Worm (Caenorhabditis elegans) whole organism, young adult: ENCODE measurements around the gene cest-10.

Experiments used
- F10E7.11 ChIP-seq: sonication (generic microtip); optimal IDR thresholded peaks from 2 replicates; lab custom pipeline; 2017; ENCODE audit warnings: mild to moderate bottlenecking, missing genetic modification characterization, moderate library complexity, missing compliant biosample characterization
- F33H1.4 ChIP-seq: fragments of 200-800 bp; sonication (Bioruptor generic); IDR thresholded peaks from 2 replicates; pipeline ENCODE4 v1.3.6; 2022; ENCODE audit warnings: missing genetic modification reagents, missing genetic modification characterization, missing compliant biosample characterization
- F55B11.4 ChIP-seq: sonication (generic microtip); optimal IDR thresholded peaks from 2 replicates; lab custom pipeline; 2016; ENCODE audit warnings: missing compliant biosample characterization, missing genetic modification characterization, borderline replicate concordance; ENCODE audit not compliant: insufficient read depth
- F57C9.4 ChIP-seq: sonication (generic microtip); optimal IDR thresholded peaks from 2 replicates; lab custom pipeline; 2017; ENCODE audit warnings: mild to moderate bottlenecking, missing genetic modification characterization, missing compliant biosample characterization
- ama-1 ChIP-seq, 3 experiments: fragments of 150-350 bp in 1 of 3; sonication (generic microtip) in 2 of 3; optimal IDR thresholded peaks; 2 replicates each; lab custom pipeline; 2014 to 2018; ENCODE audit warnings: missing biosample characterization in 2 of 3, missing genetic modification characterization in 2 of 3, missing genetic modification reagents in 2 of 3
- aptf-2 ChIP-seq: fragments of 200-800 bp; sonication (Bioruptor generic); conservative IDR thresholded peaks from 2 replicates; pipeline ENCODE4 v1.3.6; 2022; ENCODE audit warnings: missing genetic modification reagents, missing genetic modification characterization, missing compliant biosample characterization
- atf-7 ChIP-seq: sonication (generic microtip); optimal IDR thresholded peaks from 2 replicates; lab custom pipeline; 2017; ENCODE audit warnings: mild to moderate bottlenecking, missing genetic modification characterization, missing compliant biosample characterization
- attf-5 ChIP-seq: fragments of 200-800 bp; sonication (Bioruptor generic); optimal IDR thresholded peaks from 2 replicates; lab custom pipeline; 2018; ENCODE audit warnings: mild to moderate bottlenecking, missing genetic modification characterization, missing compliant biosample characterization
- cebp-1 ChIP-seq, 2 experiments: fragments of 200-800 bp in 1 of 2; sonication (Bioruptor generic) in 1 of 2; sonication (generic microtip) in 1 of 2; IDR thresholded peaks in 1 of 2; optimal IDR thresholded peaks in 1 of 2; 2 replicates each; pipeline versions ENCODE4 v1.3.6 to Lab custom; 2017 to 2022; ENCODE audit warnings: missing compliant biosample characterization in 2 of 2, missing genetic modification characterization in 2 of 2, mild to moderate bottlenecking in 1 of 2, missing genetic modification reagents in 1 of 2, moderate library complexity in 1 of 2
- ceh-100 ChIP-seq: fragments of 200-800 bp; sonication (Bioruptor generic); IDR thresholded peaks from 2 replicates; pipeline ENCODE4 v1.3.6; 2022; ENCODE audit warnings: missing genetic modification reagents, missing genetic modification characterization, missing compliant biosample characterization
- ceh-27 ChIP-seq: fragments of 200-800 bp; sonication (Bioruptor generic); optimal IDR thresholded peaks from 2 replicates; lab custom pipeline; 2018; ENCODE audit warnings: mild to moderate bottlenecking, missing genetic modification characterization, moderate library complexity, missing compliant biosample characterization
- ceh-58 ChIP-seq: fragments of 200-800 bp; sonication (Bioruptor generic); IDR thresholded peaks from 2 replicates; pipeline ENCODE4 v1.3.6; 2022; ENCODE audit warnings: missing genetic modification characterization, missing compliant biosample characterization
- ceh-79 ChIP-seq: sonication (generic microtip); optimal IDR thresholded peaks from 2 replicates; lab custom pipeline; 2017; ENCODE audit warnings: mild to moderate bottlenecking, missing genetic modification characterization, missing compliant biosample characterization
- ceh-91 ChIP-seq: fragments of 200-800 bp; sonication (Bioruptor generic); IDR thresholded peaks from 2 replicates; pipeline ENCODE4 v1.3.6; 2022; ENCODE audit warnings: missing genetic modification reagents, missing genetic modification characterization, missing compliant biosample characterization
- ekl-4 ChIP-seq: fragments of 200-800 bp; sonication (Bioruptor generic); IDR thresholded peaks from 2 replicates; pipeline ENCODE4 v1.3.6; 2022; ENCODE audit warnings: missing genetic modification reagents, missing genetic modification characterization, missing compliant biosample characterization
- ets-4 ChIP-seq: fragments of 200-800 bp; sonication (Bioruptor generic); optimal IDR thresholded peaks from 2 replicates; lab custom pipeline; 2018; ENCODE audit warnings: mild to moderate bottlenecking, missing genetic modification characterization, missing compliant biosample characterization
- fkh-3 ChIP-seq: sonication (generic microtip); optimal IDR thresholded peaks from 2 replicates; lab custom pipeline; 2016; ENCODE audit warnings: mild to moderate bottlenecking, missing genetic modification characterization, missing compliant biosample characterization
- let-607 ChIP-seq, 2 experiments: fragments of 200-800 bp in 1 of 2; sonication (Bioruptor generic) in 1 of 2; sonication (generic microtip) in 1 of 2; optimal IDR thresholded peaks; 2 replicates each; lab custom pipeline; 2016 to 2018; ENCODE audit warnings: mild to moderate bottlenecking in 2 of 2, missing compliant biosample characterization in 2 of 2, missing genetic modification characterization in 2 of 2, moderate library complexity in 2 of 2, missing genotype in 1 of 2
- lin-26 ChIP-seq: fragments of 200-800 bp; sonication (Bioruptor generic); IDR thresholded peaks from 2 replicates; pipeline ENCODE4 v1.3.6; 2022; ENCODE audit warnings: missing genetic modification reagents, missing genetic modification characterization, missing compliant biosample characterization
- lin-54 ChIP-seq: fragments of 200-800 bp; sonication (Bioruptor generic); optimal IDR thresholded peaks from 2 replicates; lab custom pipeline; 2018; ENCODE audit warnings: mild to moderate bottlenecking, missing genetic modification characterization, missing compliant biosample characterization
- madf-6 ChIP-seq: fragments of 200-800 bp; sonication (Bioruptor generic); IDR thresholded peaks from 2 replicates; pipeline ENCODE4 v1.3.6; 2022; ENCODE audit warnings: missing genetic modification reagents, missing genetic modification characterization, missing compliant biosample characterization
- mcd-1 ChIP-seq: fragments of 200-800 bp; sonication (Bioruptor generic); IDR thresholded peaks from 2 replicates; pipeline ENCODE4 v1.3.6; 2022; ENCODE audit warnings: missing genetic modification reagents, missing genetic modification characterization, missing compliant biosample characterization
- nfya-1 ChIP-seq: sonication (generic microtip); optimal IDR thresholded peaks from 2 replicates; lab custom pipeline; 2017; ENCODE audit warnings: antibody characterized with exemption, missing compliant biosample characterization, missing genetic modification characterization, borderline replicate concordance; ENCODE audit not compliant: insufficient read depth
- nfyb-1 ChIP-seq: fragments of 200-800 bp; sonication (Bioruptor generic); IDR thresholded peaks from 2 replicates; pipeline ENCODE4 v1.3.6; 2022; ENCODE audit warnings: missing genetic modification reagents, missing genetic modification characterization, missing compliant biosample characterization
- nhr-80 ChIP-seq: sonication (generic microtip); optimal IDR thresholded peaks from 2 replicates; lab custom pipeline; 2016; ENCODE audit warnings: missing genetic modification characterization, missing compliant biosample characterization
- pbrm-1 ChIP-seq: fragments of 200-800 bp; sonication (Bioruptor generic); IDR thresholded peaks from 2 replicates; pipeline ENCODE4 v1.3.6; 2022; ENCODE audit warnings: missing genetic modification reagents, missing genetic modification characterization, missing compliant biosample characterization
- rcor-1 ChIP-seq: fragments of 200-800 bp; sonication (Bioruptor generic); IDR thresholded peaks from 2 replicates; pipeline ENCODE4 v1.3.6; 2022; ENCODE audit warnings: missing genetic modification reagents, missing genetic modification characterization, missing compliant biosample characterization
- rpc-1 ChIP-seq, 2 experiments: fragments of 150-350 bp in 1 of 2; sonication (generic microtip) in 1 of 2; optimal IDR thresholded peaks; 2 replicates each; lab custom pipeline; 2014 to 2018; ENCODE audit warnings: missing biosample characterization in 1 of 2, missing genetic modification characterization in 1 of 2, missing genetic modification reagents in 1 of 2, missing genotype in 1 of 2
- sdz-38 ChIP-seq: sonication (generic microtip); optimal IDR thresholded peaks from 2 replicates; lab custom pipeline; 2016; ENCODE audit warnings: missing genotype, missing genetic modification characterization, missing compliant biosample characterization
- snpc-4 ChIP-seq, 5 experiments: fragments of 150-350 bp in 1 of 5; sonication (generic microtip) in 4 of 5; optimal IDR thresholded peaks; 2 replicates each; lab custom pipeline; 2014 to 2018; ENCODE audit warnings: missing genetic modification characterization in 5 of 5, missing biosample characterization in 3 of 5, antibody characterized with exemption in 2 of 5, mild to moderate bottlenecking in 2 of 5, missing compliant biosample characterization in 2 of 5, missing genotype in 2 of 5, moderate library complexity in 2 of 5, missing genetic modification reagents in 1 of 5
- tbp1 ChIP-seq: fragments of 200-800 bp; sonication (Bioruptor generic); optimal IDR thresholded peaks from 2 replicates; lab custom pipeline; 2018; ENCODE audit warnings: mild to moderate bottlenecking, missing genetic modification characterization, missing compliant biosample characterization
- tlf-1 ChIP-seq: fragments of 200-800 bp; sonication (Bioruptor generic); optimal IDR thresholded peaks from 2 replicates; lab custom pipeline; 2018; ENCODE audit warnings: mild to moderate bottlenecking, missing genetic modification characterization, missing compliant biosample characterization
- unc-62 ChIP-seq: fragments of 150-350 bp; optimal IDR thresholded peaks from 2 replicates; lab custom pipeline; 2014; ENCODE audit warnings: missing biosample characterization, missing genetic modification reagents, missing genetic modification characterization
- xnd-1 ChIP-seq: sonication (generic microtip); optimal IDR thresholded peaks from 2 replicates; lab custom pipeline; 2016; ENCODE audit warnings: missing genotype, missing genetic modification reagents, missing genetic modification characterization, missing compliant biosample characterization
- zfh-2 ChIP-seq: fragments of 200-800 bp; sonication (Bioruptor generic); conservative IDR thresholded peaks from 2 replicates; pipeline ENCODE4 v1.3.6; 2022; ENCODE audit warnings: missing genetic modification reagents, missing genetic modification characterization, missing compliant biosample characterization
- ztf-26 ChIP-seq: sonication (generic microtip); optimal IDR thresholded peaks from 2 replicates; lab custom pipeline; 2017; ENCODE audit warnings: missing genetic modification characterization, missing compliant biosample characterization

cest-10 gene

DNA sequence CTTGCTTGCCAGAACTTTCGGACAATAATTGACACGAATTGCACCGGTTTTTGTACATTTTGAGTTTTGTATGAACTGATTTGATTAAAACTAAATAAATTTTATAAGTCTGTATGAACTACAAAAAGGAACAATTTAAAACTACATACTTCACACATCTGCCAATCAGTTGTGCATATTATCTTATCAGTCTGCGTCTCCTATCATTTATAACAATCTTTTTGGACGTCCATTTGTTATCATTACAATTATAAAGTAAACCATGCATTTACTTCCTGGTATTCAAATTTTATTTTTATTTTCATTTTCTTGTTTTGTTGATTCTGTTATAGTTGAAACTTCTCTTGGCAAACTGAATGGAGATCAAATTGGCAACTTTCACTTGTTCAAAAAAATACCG lies at the start of gene cest-10:
Gene cest-10 (plus strand): TSS at position 254 of the 400 bp plus-strand sequence.
- TF ChIP-seq let-607 (tag; optimal IDR thresholded peaks at IDR 0.05; lab: Kevin White, UChicago), result peak in 1 of 2 experiments; percentile 67
- no peak for TF ChIP-seq cebp-1 (GFP tag; IDR thresholded peaks at IDR 0.05; lab: Robert Waterston, UW)
- no peak for TF ChIP-seq cebp-1 (tag; optimal IDR thresholded peaks at IDR 0.05; lab: Kevin White, UChicago)
- no peak for TF ChIP-seq ceh-100
- TF ChIP-seq unc-62 (GFP tag; lab: Kevin White, UChicago), result peak; percentile 54
- TF ChIP-seq nhr-80, result peak; percentile 72
- TF ChIP-seq ets-4 (GFP tag; lab: Kevin White, UChicago), result no peak
- TF ChIP-seq xnd-1 (tag; lab: Kevin White, UChicago), result no peak
- no peak for TF ChIP-seq aptf-2
- TF ChIP-seq, all 124 proteins: peak for 3

DNA sequence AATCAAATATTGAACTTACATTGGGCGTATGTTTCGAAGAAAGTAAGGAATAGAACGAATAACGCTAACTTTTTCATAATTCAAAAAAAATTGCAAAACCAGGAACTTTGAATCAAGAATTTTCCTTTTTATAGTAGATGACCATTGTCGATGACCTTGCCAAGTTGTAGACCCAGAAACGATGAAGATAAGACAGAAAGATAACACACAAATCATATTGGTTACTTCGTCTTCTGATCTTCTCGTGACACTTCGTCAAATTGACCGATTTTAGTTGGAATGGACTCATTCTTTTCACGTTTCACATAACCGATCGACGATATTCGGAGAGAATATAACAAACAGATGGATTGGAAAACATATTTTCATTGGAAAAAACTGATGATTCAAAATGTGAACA lies 48.6 kb upstream of the cest-10 start, which contains the start of gene grsp-3:
Gene grsp-3 (minus strand): TSS at position 149 of the 400 bp plus-strand sequence.
- TF ChIP-seq tlf-1 (no peak), ama-1 (optimal IDR thresholded peaks at IDR 0.05; lab: Kevin White, UChicago) (no peak), ama-1 (GFP tag; optimal IDR thresholded peaks at IDR 0.05; lab: Kevin White, UChicago) (peak in 1 of 2 experiments; percentile 20), lin-26 (GFP tag; lab: Robert Waterston, UW) (no peak)

DNA sequence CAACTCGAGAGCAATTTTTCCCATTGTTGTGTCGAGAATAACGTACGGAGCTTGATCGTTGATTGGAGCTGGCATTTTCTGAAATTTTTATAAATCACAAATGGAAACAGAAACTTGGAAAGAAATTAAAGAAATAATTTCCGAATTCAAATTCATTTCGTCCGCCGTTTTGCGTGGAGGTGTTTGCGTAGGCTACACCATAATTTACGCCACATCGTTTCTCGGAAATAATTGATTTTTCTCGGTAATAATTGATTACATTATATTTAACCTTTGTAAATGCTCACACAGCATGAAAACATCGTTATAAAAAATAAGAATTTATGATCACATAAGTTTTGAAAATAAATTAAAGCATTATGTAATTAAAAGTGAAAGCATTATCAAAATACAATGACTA lies 47.2 kb upstream of the cest-10 start, which contains the start of gene cyn-12:
Gene cyn-12 (minus strand): TSS at position 78 of the 400 bp plus-strand sequence.
- TF ChIP-seq attf-5 (GFP tag; lab: Kevin White, UChicago) (peak; percentile 16), fkh-3 (tag; lab: Kevin White, UChicago) (no peak), snpc-4 (GFP tag; optimal IDR thresholded peaks at IDR 0.05; lab: Kevin White, UChicago) (no peak), snpc-4 (tag; optimal IDR thresholded peaks at IDR 0.05; lab: Kevin White, UChicago) (peak in 1 of 4 experiments; percentile 3), lin-54 (GFP tag; lab: Kevin White, UChicago) (peak; percentile 23)

DNA sequence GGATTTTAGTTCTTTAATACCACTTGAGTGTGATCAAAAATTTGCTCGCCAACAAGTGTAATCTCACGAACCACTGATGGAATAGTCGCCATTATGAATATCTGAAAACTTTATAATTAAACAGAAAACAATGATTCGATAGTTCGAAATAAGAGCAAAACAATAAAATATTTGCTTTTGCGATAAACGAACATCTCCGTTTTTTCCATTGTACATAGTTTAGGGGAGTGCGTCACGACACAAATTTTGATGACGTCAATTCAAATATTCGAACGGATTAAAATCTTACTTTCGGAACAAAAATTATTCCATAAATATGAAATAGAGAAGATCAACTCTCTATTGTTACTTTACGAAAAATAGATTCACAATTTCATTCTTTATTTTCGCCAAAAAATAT lies 46.4 kb upstream of the cest-10 start, which contains the start of gene mutd-1:
Gene mutd-1 (minus strand): TSS at position 101 of the 400 bp plus-strand sequence.
- no peak for TF ChIP-seq F57C9.4 (tag; lab: Kevin White, UChicago)
- no peak for TF ChIP-seq F55B11.4
- no peak for TF ChIP-seq ekl-4
- TF ChIP-seq ceh-27 (GFP tag; lab: Kevin White, UChicago), result no peak
- TF ChIP-seq nfyb-1 (GFP tag; lab: Robert Waterston, UW), result 0 out of 2 replicates have a peak, but pooled peaks have one; percentile 15
- TF ChIP-seq ceh-58 (GFP tag; lab: Robert Waterston, UW), result no peak
- TF ChIP-seq, all 124 proteins: peak for 1

DNA sequence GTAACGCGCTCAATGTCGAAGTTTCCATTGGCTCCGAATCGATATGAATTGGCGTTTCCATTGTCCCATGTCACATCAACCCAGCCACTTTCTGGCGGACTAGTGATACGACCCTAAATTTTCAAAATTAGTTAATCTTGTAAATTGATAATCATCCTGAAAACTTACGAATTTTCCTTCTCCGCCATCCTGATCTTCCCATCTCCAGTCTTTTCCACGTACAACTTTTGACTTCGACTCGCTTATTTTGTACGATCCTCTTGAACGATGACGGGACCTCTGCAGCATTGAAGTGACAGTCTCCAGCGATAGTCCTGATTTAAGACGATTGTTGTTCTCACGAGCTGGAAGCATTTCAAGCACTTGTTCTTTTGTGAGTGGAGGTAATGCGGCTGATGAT lies 41.2 kb upstream of the cest-10 start:
- TF ChIP-seq F10E7.11 (no peak), atf-7 (tag; lab: Kevin White, UChicago) (no peak), zfh-2 (no peak), ceh-79 (tag; lab: Kevin White, UChicago) (no peak)

DNA sequence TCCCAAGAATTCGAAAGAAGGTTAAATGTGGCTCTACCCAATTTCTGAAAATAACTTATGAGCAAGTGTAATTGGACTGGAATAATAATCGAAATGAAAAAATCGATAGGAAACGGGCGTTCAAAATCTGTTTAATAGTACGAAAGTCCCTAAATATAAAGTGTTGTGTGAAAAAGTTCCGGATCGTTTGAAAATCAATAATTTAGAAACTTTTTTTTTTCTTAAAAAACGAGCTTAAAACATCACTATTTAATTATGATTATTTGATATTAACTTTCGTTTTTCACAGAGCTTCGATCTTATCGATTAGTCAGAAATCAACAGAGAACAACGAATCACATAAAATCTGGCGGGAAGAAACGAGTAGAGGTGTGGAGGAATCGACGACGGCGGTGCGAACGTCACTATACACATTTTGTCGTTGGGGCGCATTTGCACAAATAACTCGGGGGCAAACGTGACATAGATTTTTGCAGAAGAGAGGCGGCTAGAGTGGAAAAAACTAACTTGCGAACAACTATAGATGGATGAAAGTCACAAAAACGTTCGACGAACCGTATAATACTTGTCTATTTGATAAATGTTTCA lies 35.6 kb upstream of the cest-10 start, which contains the start of gene hecd-1:
Gene hecd-1 (minus strand): TSS at position 51 of the 588 bp plus-strand sequence.
- TF ChIP-seq ceh-91 (GFP tag; lab: Robert Waterston, UW), result no peak
- TF ChIP-seq mcd-1, result peak; percentile 35
- TF ChIP-seq lin-54 (GFP tag; lab: Kevin White, UChicago), result no peak
- no peak for TF ChIP-seq F33H1.4
- no peak for TF ChIP-seq zfh-2
- no peak for TF ChIP-seq lin-26 (GFP tag; lab: Robert Waterston, UW)
- TF ChIP-seq nhr-80, result peak; percentile 16
- TF ChIP-seq tbp1, result no peak
- TF ChIP-seq let-607 (tag; optimal IDR thresholded peaks at IDR 0.05; lab: Kevin White, UChicago), result peak in 1 of 2 experiments; percentile 11
- TF ChIP-seq pbrm-1 (GFP tag; lab: Robert Waterston, UW), result no peak
- no peak for TF ChIP-seq sdz-38
- no peak for TF ChIP-seq madf-6 (GFP tag; lab: Robert Waterston, UW)
- TF ChIP-seq ceh-100, result no peak
- no peak for TF ChIP-seq rpc-1 (optimal IDR thresholded peaks at IDR 0.05; lab: Kevin White, UChicago)
- no peak for TF ChIP-seq rpc-1 (tag; optimal IDR thresholded peaks at IDR 0.05; lab: Kevin White, UChicago)
- TF ChIP-seq ztf-26 (tag; lab: Kevin White, UChicago), result no peak
- no peak for TF ChIP-seq rcor-1
- peak; percentile 24 for TF ChIP-seq attf-5 (GFP tag; lab: Kevin White, UChicago)
- TF ChIP-seq nfya-1 (tag; lab: Kevin White, UChicago), result no peak
